Fruit fly (Drosophila melanogaster): ENCODE data around the gene Sec16.

Sec16 gene

dm6 chrX:12654288-12654729, 58.5 kb downstream of the Sec16 start (continued):
- TF ChIP-seq chinmo (GFP tag; IDR thresholded peaks at IDR 0.05; ENCODE audit: partially characterized antibody), result peak; percentile 93
- TF ChIP-seq mirr (GFP tag; optimal IDR thresholded peaks at IDR 0.05), result peak; percentile 31
- TF ChIP-seq CG14965 (GFP tag; optimal IDR thresholded peaks at IDR 0.05; ENCODE audit: borderline replicate concordance), result no peak
- TF ChIP-seq Meics (GFP tag; optimal IDR thresholded peaks at IDR 0.05), result no peak
- TF ChIP-seq CG4707 (GFP tag; optimal IDR thresholded peaks at IDR 0.05), result no peak
- TF ChIP-seq tx (GFP tag; optimal IDR thresholded peaks at IDR 0.05), result no peak
- TF ChIP-seq Atf3 (GFP tag; optimal IDR thresholded peaks at IDR 0.05), result no peak
- TF ChIP-seq CrebB (tag; optimal IDR thresholded peaks at IDR 0.05), result peak; percentile 26
- no peak for TF ChIP-seq CG16815 (GFP tag; optimal IDR thresholded peaks at IDR 0.05)
- no peak for TF ChIP-seq CG1832 (GFP tag; optimal IDR thresholded peaks at IDR 0.05)
- TF ChIP-seq ab (GFP tag; optimal IDR thresholded peaks at IDR 0.05), result no peak
- peak; percentile 83 for TF ChIP-seq Med (GFP tag)
- TF ChIP-seq Bdp1 (GFP tag; optimal IDR thresholded peaks at IDR 0.05), result no peak
- TF ChIP-seq oc (tag; optimal IDR thresholded peaks at IDR 0.05), result peak; percentile 6
- peak; percentile 34 for TF ChIP-seq CG18599 (GFP tag; optimal IDR thresholded peaks at IDR 0.05)
- TF ChIP-seq bsh (GFP tag; optimal IDR thresholded peaks at IDR 0.05), result no peak
- TF ChIP-seq MTF-1 (GFP tag; optimal IDR thresholded peaks at IDR 0.05; ENCODE audit: borderline replicate concordance), result no peak
- TF ChIP-seq dati (GFP tag; IDR thresholded peaks at IDR 0.05), result no peak
- TF ChIP-seq CG6175 (GFP tag; IDR thresholded peaks at IDR 0.05), result no peak
- TF ChIP-seq hth (optimal IDR thresholded peaks at IDR 0.05), result no peak
- peak; percentile 47 for TF ChIP-seq CG33557 (GFP tag; optimal IDR thresholded peaks at IDR 0.05)
- TF ChIP-seq slbo (GFP tag; IDR thresholded peaks at IDR 0.05), result no peak
- TF ChIP-seq yki (optimal IDR thresholded peaks at IDR 0.05), result no peak
- TF ChIP-seq chif (GFP tag; optimal IDR thresholded peaks at IDR 0.05), result no peak
- TF ChIP-seq CG4854 (GFP tag; optimal IDR thresholded peaks at IDR 0.05), result no peak
- no peak for TF ChIP-seq CG31365 (tag; optimal IDR thresholded peaks at IDR 0.05)
- peak; percentile 42; the same call in 1 of the 3 replicates for TF ChIP-seq CG7963 (GFP tag; IDR thresholded peaks at IDR 0.05; ENCODE audit: partially characterized antibody)
- no peak for TF ChIP-seq CG11504 (tag; optimal IDR thresholded peaks at IDR 0.05)
- no peak for TF ChIP-seq Neu2 (GFP tag; optimal IDR thresholded peaks at IDR 0.05; ENCODE audit: borderline replicate concordance)
- no peak for TF ChIP-seq Xrp1 (GFP tag; IDR thresholded peaks at IDR 0.05)
- no peak for TF ChIP-seq mam (GFP tag; optimal IDR thresholded peaks at IDR 0.05)
- TF ChIP-seq Scr (GFP tag; IDR thresholded peaks at IDR 0.05; ENCODE audit: partially characterized antibody), result peak; percentile 56
- TF ChIP-seq Ada2b (GFP tag; IDR thresholded peaks at IDR 0.05), result no peak
- TF ChIP-seq CG12219 (GFP tag; optimal IDR thresholded peaks at IDR 0.05), result no peak
- TF ChIP-seq Doc3 (GFP tag; IDR thresholded peaks at IDR 0.05; ENCODE audit: partially characterized antibody), result no peak
- TF ChIP-seq CG8388 (GFP tag; optimal IDR thresholded peaks at IDR 0.05), result no peak
- no peak for TF ChIP-seq CG17186 (GFP tag; optimal IDR thresholded peaks at IDR 0.05)
- TF ChIP-seq Optix (GFP tag; IDR thresholded peaks at IDR 0.05), result no peak
- TF ChIP-seq E2f2 (GFP tag; IDR thresholded peaks at IDR 0.05), result no peak
- no peak for TF ChIP-seq trh (GFP tag; optimal IDR thresholded peaks at IDR 0.05)
- TF ChIP-seq tll (GFP tag; optimal IDR thresholded peaks at IDR 0.05), result no peak
- TF ChIP-seq CG16779 (GFP tag; IDR thresholded peaks at IDR 0.05), result no peak
- no peak for TF ChIP-seq zfh2 (GFP tag; optimal IDR thresholded peaks at IDR 0.05)
- TF ChIP-seq sens-2 (GFP tag; IDR thresholded peaks at IDR 0.05), result no peak
- TF ChIP-seq Sin3A (optimal IDR thresholded peaks at IDR 0.05), result no peak
- peak; percentile 25 for TF ChIP-seq nom (GFP tag; optimal IDR thresholded peaks at IDR 0.05)
- TF ChIP-seq Max (GFP tag; optimal IDR thresholded peaks at IDR 0.05), result no peak
- no peak for TF ChIP-seq CG4282 (GFP tag; optimal IDR thresholded peaks at IDR 0.05)
- no peak for TF ChIP-seq CG6854 (GFP tag; optimal IDR thresholded peaks at IDR 0.05)
- peak; percentile 16 for TF ChIP-seq lab (GFP tag; optimal IDR thresholded peaks at IDR 0.05)
- TF ChIP-seq gem (tag; optimal IDR thresholded peaks at IDR 0.05), result no peak
